Worm (Caenorhabditis elegans) whole organism, L3 larva: Measurements from ENCODE around the gene atg-16.1.

Source experiments
- ceh-9 ChIP-seq: sonication (generic microtip); optimal IDR thresholded peaks from 2 replicates; lab custom pipeline; 2018; ENCODE audit warnings: missing biosample characterization, missing genetic modification characterization
- hmg-11 ChIP-seq: sonication (generic microtip); optimal IDR thresholded peaks from 2 replicates; lab custom pipeline; 2016; ENCODE audit warnings: missing genetic modification characterization, missing compliant biosample characterization
- jun-1 ChIP-seq: fragments of 150-350 bp; optimal IDR thresholded peaks from 2 replicates; lab custom pipeline; 2014; ENCODE audit warnings: missing biosample characterization, missing genetic modification reagents, missing genetic modification characterization
- nhr-77 ChIP-seq: fragments of 150-350 bp; optimal IDR thresholded peaks from 2 replicates; lab custom pipeline; 2014; ENCODE audit warnings: missing biosample characterization, missing genetic modification characterization
- unc-62 ChIP-seq: fragments of 150-350 bp; sonication (generic microtip); optimal IDR thresholded peaks from 4 replicates; lab custom pipeline; 2014; ENCODE audit warnings: missing biosample characterization, missing genetic modification reagents, missing genetic modification characterization

- TF ChIP-seq nhr-77, result no peak
- no peak for TF ChIP-seq hmg-11 (tag; lab: Kevin White, UChicago)
- TF ChIP-seq unc-62 (GFP tag; lab: Kevin White, UChicago), result no peak
- TF ChIP-seq ceh-9 (tag; lab: Kevin White, UChicago), result no peak
- TF ChIP-seq jun-1 (tag; lab: Kevin White, UChicago), result peak; percentile 34
Observed at ce11 chrX:4507122-4507681, 44.9 kb upstream of the atg-16.1 start.
